Fruit fly (Drosophila melanogaster) whole organism, embryonic: ENCODE results near the gene CG13097.

Experiments used
- Abd-B ChIP-seq: fragments of 200-800 bp; sonication (Bioruptor generic); optimal IDR thresholded peaks from 2 replicates; lab custom pipeline; 2018; ENCODE audit warnings: missing biosample characterization, mild to moderate bottlenecking, missing genetic modification characterization, moderate library complexity
- Ada2b ChIP-seq: fragments of 200-800 bp; sonication (Bioruptor generic); IDR thresholded peaks from 2 replicates; pipeline ENCODE4 v1.3.6; 2022; ENCODE audit warnings: missing biosample characterization, missing genetic modification characterization
- Asciz ChIP-seq: fragments of 200-800 bp; sonication (Bioruptor generic); optimal IDR thresholded peaks from 2 replicates; lab custom pipeline; 2017; ENCODE audit warnings: missing biosample characterization, mild to moderate bottlenecking, missing genetic modification characterization, missing genetic modification reagents
- BtbVII ChIP-seq: fragments of 200-800 bp; sonication (Bioruptor generic); optimal IDR thresholded peaks from 3 replicates; lab custom pipeline; 2017; ENCODE audit warnings: missing biosample characterization, mild to moderate bottlenecking, missing genetic modification characterization
- CG10959 ChIP-seq: fragments of 200-800 bp; sonication (Bioruptor generic); IDR thresholded peaks from 2 replicates; pipeline ENCODE4 v1.3.6; 2022; ENCODE audit warnings: missing biosample characterization, missing genetic modification characterization
- CG11456 ChIP-seq: fragments of 200-800 bp; sonication (Bioruptor generic); IDR thresholded peaks from 3 replicates; pipeline ENCODE4 v1.3.6; 2022; ENCODE audit warnings: missing biosample characterization, missing genetic modification characterization
- CG13894 ChIP-seq: fragments of 200-800 bp; sonication (Bioruptor generic); optimal IDR thresholded peaks from 3 replicates; lab custom pipeline; 2018; ENCODE audit warnings: missing biosample characterization, mild to moderate bottlenecking, missing genetic modification characterization, moderate library complexity
- CG14441 ChIP-seq: fragments of 200-800 bp; sonication (Bioruptor generic); IDR thresholded peaks from 2 replicates; pipeline ENCODE4 v1.3.6; 2022; ENCODE audit warnings: missing biosample characterization, missing genetic modification characterization
- CG14667 ChIP-seq: fragments of 200-800 bp; sonication (Bioruptor generic); IDR thresholded peaks from 2 replicates; pipeline ENCODE4 v1.3.6; 2022; ENCODE audit warnings: missing biosample characterization, missing genetic modification characterization
- CG15269 ChIP-seq: fragments of 200-800 bp; sonication (Bioruptor generic); optimal IDR thresholded peaks from 2 replicates; lab custom pipeline; 2018; ENCODE audit warnings: missing biosample characterization, mild to moderate bottlenecking, missing genetic modification characterization, moderate library complexity
- CG17359 ChIP-seq: fragments of 200-800 bp; sonication (Bioruptor generic); optimal IDR thresholded peaks from 3 replicates; lab custom pipeline; 2018; ENCODE audit warnings: missing biosample characterization, mild to moderate bottlenecking, missing genetic modification characterization, moderate library complexity
- CG17612 ChIP-seq: fragments of 200-800 bp; sonication (Bioruptor generic); IDR thresholded peaks from 2 replicates; pipeline ENCODE4 v1.3.6; 2022; ENCODE audit warnings: missing biosample characterization, missing genetic modification characterization
- CG1792 ChIP-seq: fragments of 200-800 bp; sonication (Bioruptor generic); optimal IDR thresholded peaks from 2 replicates; lab custom pipeline; 2016; ENCODE audit warnings: missing biosample characterization, missing genetic modification characterization
- CG18599 ChIP-seq: fragments of 200-800 bp; sonication (Bioruptor generic); optimal IDR thresholded peaks from 3 replicates; lab custom pipeline; 2017; ENCODE audit warnings: missing biosample characterization, missing genetic modification characterization, mild to moderate bottlenecking, moderate library complexity, missing genetic modification reagents
- CG34422 ChIP-seq: fragments of 200-800 bp; sonication (Bioruptor generic); IDR thresholded peaks from 3 replicates; pipeline ENCODE4 v1.3.6; 2022; ENCODE audit warnings: missing biosample characterization, missing genetic modification characterization
- CG3995 ChIP-seq: fragments of 200-800 bp; sonication (Bioruptor generic); optimal IDR thresholded peaks from 3 replicates; lab custom pipeline; 2016; ENCODE audit warnings: missing biosample characterization, missing genetic modification characterization
- CG4404 ChIP-seq: fragments of 200-800 bp; sonication (Bioruptor generic); IDR thresholded peaks from 2 replicates; pipeline ENCODE4 v1.3.6; 2022; ENCODE audit warnings: missing biosample characterization, missing genetic modification characterization
- CG5245 ChIP-seq: fragments of 200-800 bp; sonication (Bioruptor generic); optimal IDR thresholded peaks from 3 replicates; lab custom pipeline; 2016; ENCODE audit warnings: missing biosample characterization, missing genetic modification characterization
- CG5953 ChIP-seq: fragments of 200-800 bp; sonication (Bioruptor generic); IDR thresholded peaks from 2 replicates; pipeline ENCODE4 v1.3.6; 2022; ENCODE audit warnings: missing biosample characterization, missing genetic modification characterization
- CG6689 ChIP-seq: fragments of 200-800 bp; sonication (Bioruptor generic); IDR thresholded peaks from 2 replicates; pipeline ENCODE4 v1.3.6; 2022; ENCODE audit warnings: missing biosample characterization, missing genetic modification characterization
- CG8281 ChIP-seq: fragments of 200-800 bp; sonication (Bioruptor generic); optimal IDR thresholded peaks from 2 replicates; lab custom pipeline; 2018; ENCODE audit warnings: missing biosample characterization, mild to moderate bottlenecking, missing genetic modification characterization, moderate library complexity
- CHES-1-like ChIP-seq: fragments of 200-800 bp; sonication (Bioruptor generic); optimal IDR thresholded peaks from 2 replicates; lab custom pipeline; 2016; ENCODE audit warnings: missing biosample characterization, missing genetic modification characterization
- CkIIα-i1 ChIP-seq: fragments of 200-800 bp; sonication (Bioruptor generic); IDR thresholded peaks from 2 replicates; pipeline ENCODE4 v1.3.6; 2022; ENCODE audit warnings: missing biosample characterization, missing genetic modification characterization
- D ChIP-seq, 2 experiments: fragments of 200-800 bp in 1 of 2; fragments of >200 bp in 1 of 2; sonication (Bioruptor generic) in 1 of 2; optimal IDR thresholded peaks; 2 replicates in 1 of 2; 3 replicates in 1 of 2; lab custom pipeline; 2017; ENCODE audit warnings: mild to moderate bottlenecking in 1 of 2, missing biosample characterization in 1 of 2, missing genetic modification characterization in 1 of 2, missing genetic modification reagents in 1 of 2
- Dad ChIP-seq: fragments of 200-800 bp; sonication (Bioruptor generic); optimal IDR thresholded peaks from 3 replicates; lab custom pipeline; 2016; ENCODE audit warnings: missing biosample characterization, missing genetic modification characterization
- Hey ChIP-seq: fragments of 200-800 bp; sonication (Bioruptor generic); optimal IDR thresholded peaks from 3 replicates; lab custom pipeline; 2018; ENCODE audit warnings: missing biosample characterization, mild to moderate bottlenecking, missing genetic modification characterization
- Hsf ChIP-seq: fragments of 200-800 bp; sonication (Bioruptor generic); optimal IDR thresholded peaks from 3 replicates; lab custom pipeline; 2016; ENCODE audit warnings: missing biosample characterization, missing genetic modification characterization
- Lhr ChIP-seq: fragments of 200-800 bp; sonication (Bioruptor generic); optimal IDR thresholded peaks from 3 replicates; lab custom pipeline; 2017; ENCODE audit warnings: mild to moderate bottlenecking, missing biosample characterization, missing genetic modification reagents, missing genetic modification characterization
- Med ChIP-seq: fragments of 200-800 bp; sonication (Bioruptor generic); peaks from one replicate; lab custom pipeline; 2016; ENCODE audit warnings: missing biosample characterization, missing genetic modification characterization, mild to moderate bottlenecking, inconsistent platforms, moderate library complexity
- NFAT ChIP-seq: fragments of 200-800 bp; sonication (Bioruptor generic); IDR thresholded peaks from 2 replicates; pipeline ENCODE4 v1.3.6; 2022; ENCODE audit warnings: missing biosample characterization, missing genetic modification characterization
- Rfx ChIP-seq: fragments of 200-800 bp; sonication (Bioruptor generic); IDR thresholded peaks from 2 replicates; pipeline ENCODE4 v1.3.6; 2022; ENCODE audit warnings: missing biosample characterization, missing genetic modification characterization
- Scr ChIP-seq: fragments of 200-800 bp; sonication (Bioruptor generic); IDR thresholded peaks from 2 replicates; pipeline ENCODE4 v1.3.6; 2022; ENCODE audit warnings: missing biosample characterization, missing genetic modification characterization; ENCODE audit not compliant: partially characterized antibody
- ab ChIP-seq: fragments of 200-800 bp; sonication (Bioruptor generic); optimal IDR thresholded peaks from 2 replicates; lab custom pipeline; 2016; ENCODE audit warnings: missing biosample characterization, missing genetic modification characterization
- aop ChIP-seq: fragments of 200-800 bp; sonication (Bioruptor generic); IDR thresholded peaks from 2 replicates; pipeline ENCODE4 v1.3.6; 2022; ENCODE audit warnings: missing biosample characterization, missing genetic modification characterization
- ara ChIP-seq: fragments of 200-800 bp; sonication (Bioruptor generic); IDR thresholded peaks from 2 replicates; pipeline ENCODE4 v1.3.6; 2022; ENCODE audit warnings: missing biosample characterization, missing genetic modification characterization
- br ChIP-seq: fragments of >200 bp; optimal IDR thresholded peaks from 2 replicates; lab custom pipeline; 2017
- en ChIP-seq: fragments of 200-800 bp; sonication (Bioruptor generic); optimal IDR thresholded peaks from 2 replicates; lab custom pipeline; 2016; ENCODE audit warnings: missing biosample characterization, missing genetic modification characterization
- fd96Cb ChIP-seq: fragments of 200-800 bp; sonication (Bioruptor generic); optimal IDR thresholded peaks from 2 replicates; lab custom pipeline; 2018; ENCODE audit warnings: missing biosample characterization, mild to moderate bottlenecking, missing genetic modification characterization, moderate library complexity
- grn ChIP-seq: fragments of 200-800 bp; sonication (Bioruptor generic); optimal IDR thresholded peaks from 3 replicates; lab custom pipeline; 2017; ENCODE audit warnings: missing biosample characterization, missing genetic modification characterization
- jigr1 ChIP-seq: fragments of 200-800 bp; sonication (Bioruptor generic); IDR thresholded peaks from 3 replicates; pipeline ENCODE4 v1.3.6; 2022; ENCODE audit warnings: missing biosample characterization, missing genetic modification characterization
- mld ChIP-seq: fragments of 200-800 bp; sonication (Bioruptor generic); IDR thresholded peaks from 3 replicates; pipeline ENCODE4 v1.3.6; 2022; ENCODE audit warnings: missing biosample characterization, missing genetic modification characterization; ENCODE audit not compliant: partially characterized antibody
- nerfin-2 ChIP-seq: fragments of 200-800 bp; sonication (Bioruptor generic); IDR thresholded peaks from 2 replicates; pipeline ENCODE4 v1.3.6; 2022; ENCODE audit warnings: missing biosample characterization, missing genetic modification characterization; ENCODE audit not compliant: partially characterized antibody
- oc ChIP-seq: fragments of 200-800 bp; sonication (Bioruptor generic); optimal IDR thresholded peaks from 2 replicates; lab custom pipeline; 2018; ENCODE audit warnings: missing biosample characterization, mild to moderate bottlenecking, missing genetic modification characterization, moderate library complexity
- prd ChIP-seq, 3 experiments: fragments of >200 bp in 2 of 3; fragments of 200-800 bp in 1 of 3; sonication (Bioruptor generic) in 1 of 3; optimal IDR thresholded peaks in 2 of 3; IDR thresholded peaks in 1 of 3; 2 replicates in 2 of 3; 3 replicates in 1 of 3; pipeline versions ENCODE4 v1.3.6 to Lab custom; 2017 to 2022; ENCODE audit warnings: missing biosample characterization in 1 of 3, missing genetic modification characterization in 1 of 3
- psq ChIP-seq: fragments of 200-800 bp; sonication (Bioruptor generic); optimal IDR thresholded peaks from 2 replicates; lab custom pipeline; 2017; ENCODE audit warnings: missing biosample characterization, missing genetic modification characterization
- pum ChIP-seq: fragments of 200-800 bp; sonication (Bioruptor generic); optimal IDR thresholded peaks from 2 replicates; lab custom pipeline; 2016; ENCODE audit warnings: missing biosample characterization, missing genetic modification characterization
- seq ChIP-seq: fragments of 200-800 bp; sonication (Bioruptor generic); IDR thresholded peaks from 2 replicates; pipeline ENCODE4 v1.3.6; 2022; ENCODE audit warnings: missing biosample characterization, missing genetic modification characterization
- tgo ChIP-seq: fragments of 200-800 bp; sonication (Bioruptor generic); IDR thresholded peaks from 3 replicates; pipeline ENCODE4 v1.3.6; 2022; ENCODE audit warnings: missing biosample characterization, missing genetic modification characterization
- toy ChIP-seq: fragments of 200-800 bp; sonication (Bioruptor generic); IDR thresholded peaks from 2 replicates; pipeline ENCODE4 v1.3.6; 2022; ENCODE audit warnings: missing biosample characterization, missing genetic modification characterization
- trem ChIP-seq: fragments of 200-800 bp; optimal IDR thresholded peaks from 3 replicates; lab custom pipeline; 2019; ENCODE audit warnings: missing biosample characterization, mild to moderate bottlenecking, missing genetic modification characterization, moderate library complexity

CG13097 gene

DNA sequence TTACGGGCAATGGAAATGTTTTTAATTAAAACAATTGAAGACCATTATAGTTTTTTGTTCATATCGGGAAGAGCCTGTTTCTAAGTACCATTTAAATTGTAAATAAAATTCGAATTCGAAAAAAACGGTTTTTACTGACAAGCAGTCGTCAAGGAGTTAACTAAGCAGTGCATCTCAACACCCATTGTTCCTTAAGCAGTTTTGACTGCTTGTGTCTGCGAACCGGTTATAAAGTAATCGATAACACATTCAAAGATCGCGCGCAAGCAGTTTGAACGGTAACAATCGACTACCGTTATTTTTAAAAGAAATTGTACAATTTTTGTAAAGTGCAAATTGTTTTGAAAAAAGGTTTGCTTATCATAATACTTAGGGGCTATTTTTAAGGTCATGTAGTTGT is 36.7 kb downstream of the CG13097 start (continued):
- TF ChIP-seq CG34422 (GFP tag; lab: Robert Waterston, UW) (no peak), tgo (GFP tag; lab: Robert Waterston, UW) (no peak), CG6689 (no peak), en (GFP tag; lab: Kevin White, UChicago) (no peak), CG5953 (GFP tag; lab: Robert Waterston, UW) (no peak), CG17612 (GFP tag; lab: Robert Waterston, UW) (no peak), ab (GFP tag; lab: Kevin White, UChicago) (no peak), CG17359 (no peak), Ada2b (no peak), oc (tag; lab: Kevin White, UChicago) (no peak), Med (GFP tag; lab: Kevin White, UChicago) (peak; percentile 90), NFAT (GFP tag; lab: Robert Waterston, UW) (no peak), Scr (peak; percentile 7; the same call in 1 of the 2 replicates), pum (no peak), mld (GFP tag; lab: Robert Waterston, UW) (no peak), Asciz (no peak), Hey (no peak), toy (GFP tag; lab: Robert Waterston, UW) (no peak), Abd-B (peak; percentile 29), CG15269 (tag; lab: Kevin White, UChicago) (no peak), BtbVII (GFP tag; lab: Kevin White, UChicago) (no peak), CkIIα-i1 (GFP tag; lab: Robert Waterston, UW) (no peak), D (optimal IDR thresholded peaks at IDR 0.05; lab: Kevin White, UChicago) (peak; percentile 75), D (GFP tag; optimal IDR thresholded peaks at IDR 0.05; lab: Kevin White, UChicago) (peak; percentile 51)

DNA sequence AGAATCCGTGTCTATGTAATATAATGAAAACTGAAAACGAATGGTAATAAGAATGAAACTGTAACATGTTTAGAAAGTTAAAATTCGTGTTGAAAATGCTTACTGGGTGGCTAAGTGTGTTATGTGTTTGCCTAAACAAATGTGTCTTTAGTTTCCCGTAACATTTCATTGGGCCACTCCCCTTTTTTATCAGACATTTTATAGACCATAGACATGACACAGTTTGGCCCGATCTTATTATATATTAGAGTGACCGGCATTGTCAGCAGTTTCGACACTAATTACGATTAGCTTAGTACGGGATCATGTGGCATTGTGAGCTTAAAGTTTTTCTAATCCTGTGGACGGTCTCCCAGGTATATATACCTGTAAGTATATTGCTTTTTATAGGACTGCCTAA is 37.6 kb downstream of the CG13097 start, which contains the start of gene CheA29a:
Gene CheA29a (plus strand): TSS at position 301 of the 400 bp plus-strand sequence.
- TF ChIP-seq CG5245 (GFP tag; lab: Kevin White, UChicago) (no peak), CG11456 (GFP tag; lab: Robert Waterston, UW) (no peak), CG14667 (GFP tag; lab: Robert Waterston, UW) (no peak), CkIIα-i1 (GFP tag; lab: Robert Waterston, UW) (no peak), br (lab: Kevin White, UChicago) (no peak), trem (tag; lab: Kevin White, UChicago) (no peak), CG13894 (tag; lab: Kevin White, UChicago) (no peak), jigr1 (GFP tag; lab: Robert Waterston, UW) (no peak), Rfx (GFP tag; lab: Robert Waterston, UW) (no peak), psq (GFP tag; lab: Kevin White, UChicago) (no peak)

DNA sequence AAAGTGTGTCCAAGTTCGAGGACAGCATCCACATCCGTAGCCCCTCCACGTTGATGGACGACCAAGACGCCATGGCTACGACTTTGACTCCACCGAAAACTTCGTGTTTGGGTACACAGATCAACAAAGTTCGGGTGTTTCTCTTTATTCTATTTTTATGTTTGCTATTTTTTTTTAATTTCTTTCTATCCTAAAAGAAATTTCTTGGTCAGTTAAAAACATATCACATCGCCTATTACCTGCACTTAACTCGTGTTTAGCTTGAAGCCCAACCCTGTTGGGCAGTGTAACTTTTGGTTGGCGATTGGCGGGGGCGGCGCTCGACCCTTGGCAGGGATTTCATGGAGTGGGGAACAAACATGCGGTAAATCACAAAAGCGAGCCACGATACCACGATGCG is 41.2 kb downstream of the CG13097 start:
- TF ChIP-seq Hsf (GFP tag; lab: Kevin White, UChicago) (peak; percentile 23), grn (GFP tag; lab: Kevin White, UChicago) (no peak), aop (no peak), CG1792 (GFP tag; lab: Kevin White, UChicago) (peak; percentile 21), nerfin-2 (GFP tag; lab: Robert Waterston, UW) (no peak), seq (GFP tag; lab: Robert Waterston, UW) (0 out of 2 replicates have a peak, but pooled peaks have one; percentile 59), oc (tag; lab: Kevin White, UChicago) (peak; percentile 10), Lhr (GFP tag; lab: Kevin White, UChicago) (no peak), Dad (GFP tag; lab: Kevin White, UChicago) (no peak), CG18599 (GFP tag; lab: Kevin White, UChicago) (peak; percentile 77), ara (GFP tag; lab: Robert Waterston, UW) (peak; percentile 67; the same call in 1 of the 2 replicates), CG14441 (GFP tag; lab: Robert Waterston, UW) (peak; percentile 67), CG8281 (tag; lab: Kevin White, UChicago) (no peak), CG10959 (GFP tag; lab: Robert Waterston, UW) (no peak), CHES-1-like (GFP tag; lab: Kevin White, UChicago) (no peak), prd (optimal IDR thresholded peaks at IDR 0.05; lab: Kevin White, UChicago) (no peak), prd (GFP tag; IDR thresholded peaks at IDR 0.05; lab: Robert Waterston, UW) (peak; percentile 77), fd96Cb (tag; lab: Kevin White, UChicago) (peak; percentile 64), CG3995 (GFP tag; lab: Kevin White, UChicago) (no peak), CG4404 (GFP tag; lab: Robert Waterston, UW) (no peak)
